Fruit fly (Drosophila melanogaster): Measurements from ENCODE around the gene Bka.
A peak's percentile ranks its signal among the peaks of the same experiment; 100 is the strongest.

Gene Bka

dm6 chr2L:9903028-9903427, 7.9 kb downstream of the Bka start, which contains the start of gene Muc30E:
Gene Muc30E (minus strand): TSS chr2L:9903128.
- TF ChIP-seq CG15514 (GFP tag; optimal IDR thresholded peaks at IDR 0.05) = no peak
- no peak for TF ChIP-seq Hand (GFP tag; optimal IDR thresholded peaks at IDR 0.05)
- TF ChIP-seq CTCF (GFP tag; optimal IDR thresholded peaks at IDR 0.05) = no peak
- no peak for TF ChIP-seq unpg (GFP tag; optimal IDR thresholded peaks at IDR 0.05)
- TF ChIP-seq CG1832 (GFP tag; optimal IDR thresholded peaks at IDR 0.05) = no peak
- TF ChIP-seq CG17361 (GFP tag; IDR thresholded peaks at IDR 0.05) = no peak
- TF ChIP-seq Sry-β (GFP tag; optimal IDR thresholded peaks at IDR 0.05) = no peak
- no peak for TF ChIP-seq CHES-1-like (GFP tag; optimal IDR thresholded peaks at IDR 0.05)

- TF ChIP-seq CG7271 (tag; optimal IDR thresholded peaks at IDR 0.05) (no peak), CG8924 (tag; optimal IDR thresholded peaks at IDR 0.05) (no peak), CG15601 (tag; optimal IDR thresholded peaks at IDR 0.05) (no peak), grau (tag; optimal IDR thresholded peaks at IDR 0.05) (peak; percentile 17), CG6689 (GFP tag; IDR thresholded peaks at IDR 0.05) (no peak), gem (tag; optimal IDR thresholded peaks at IDR 0.05) (no peak), CG32532 (GFP tag; IDR thresholded peaks at IDR 0.05) (peak; percentile 48; the same call in 1 of the 2 replicates), Ets65A (GFP tag) (peak; percentile 18), Rfx (GFP tag; IDR thresholded peaks at IDR 0.05) (peak; percentile 33; the same call in 1 of the 2 replicates), row (GFP tag; IDR thresholded peaks at IDR 0.05) (peak; percentile 14; the same call in 1 of the 3 replicates), Ptx1 (GFP tag; IDR thresholded peaks at IDR 0.05) (0 out of 2 replicates have a peak, but pooled peaks have one; percentile 22), CG14441 (GFP tag; IDR thresholded peaks at IDR 0.05) (0 out of 2 replicates have a peak, but pooled peaks have one; percentile 29), Drgx (GFP tag; IDR thresholded peaks at IDR 0.05) (peak; percentile 73), CG7372 (GFP tag; IDR thresholded peaks at IDR 0.05) (no peak), CG4820 (GFP tag; optimal IDR thresholded peaks at IDR 0.05) (no peak), CG11456 (GFP tag; IDR thresholded peaks at IDR 0.05) (peak; percentile 55; the same call in 1 of the 3 replicates), CG11247 (GFP tag; IDR thresholded peaks at IDR 0.05) (peak; percentile 25; the same call in 1 of the 2 replicates)
Observed at dm6 chr2L:9906641-9907040, 11.6 kb downstream of the Bka start.

dm6 chr2L:9907320-9908256, 12.5 kb downstream of the Bka start:
- TF ChIP-seq CG9817 (tag; optimal IDR thresholded peaks at IDR 0.05) = no peak
- TF ChIP-seq CG43689 (GFP tag; IDR thresholded peaks at IDR 0.05) = no peak
- peak; percentile 86 for TF ChIP-seq Med (GFP tag)
- TF ChIP-seq psq (GFP tag; optimal IDR thresholded peaks at IDR 0.05) = peak; percentile 81
- TF ChIP-seq CrebB (tag; optimal IDR thresholded peaks at IDR 0.05) = peak; percentile 43
- peak; percentile 54; the same call in 1 of the 3 replicates for TF ChIP-seq z (GFP tag; IDR thresholded peaks at IDR 0.05)
- TF ChIP-seq Dref (GFP tag; IDR thresholded peaks at IDR 0.05) = no peak
- TF ChIP-seq mirr (GFP tag; optimal IDR thresholded peaks at IDR 0.05) = peak; percentile 42
- peak; percentile 4 for TF ChIP-seq Sox100B (GFP tag; optimal IDR thresholded peaks at IDR 0.05)
- TF ChIP-seq CG4617 (GFP tag; optimal IDR thresholded peaks at IDR 0.05; ENCODE audit: borderline replicate concordance) = no peak
- TF ChIP-seq ewg (GFP tag; optimal IDR thresholded peaks at IDR 0.05) = no peak
- peak; percentile 92 for TF ChIP-seq CG4360 (GFP tag; IDR thresholded peaks at IDR 0.05)
- no peak for TF ChIP-seq yki (optimal IDR thresholded peaks at IDR 0.05)
- peak; percentile 2 for TF ChIP-seq CG13624 (GFP tag; optimal IDR thresholded peaks at IDR 0.05)
- no peak for TF ChIP-seq CG17612 (GFP tag; IDR thresholded peaks at IDR 0.05)
- peak; percentile 48 for TF ChIP-seq Nf-YC (tag; optimal IDR thresholded peaks at IDR 0.05)
- no peak; the same call in 1 of the 3 replicates for TF ChIP-seq Aef1 (GFP tag; IDR thresholded peaks at IDR 0.05)
- peak; percentile 33 for TF ChIP-seq Nf-YB (GFP tag; optimal IDR thresholded peaks at IDR 0.05)
- TF ChIP-seq kay (GFP tag; optimal IDR thresholded peaks at IDR 0.05) = peak; percentile 8
- TF ChIP-seq Antp (GFP tag; optimal IDR thresholded peaks at IDR 0.05) = no peak
- TF ChIP-seq Poxn (GFP tag; IDR thresholded peaks at IDR 0.05) = no peak
- no peak for TF ChIP-seq danr (GFP tag; IDR thresholded peaks at IDR 0.05)
- no peak for TF ChIP-seq CG11560 (tag; IDR thresholded peaks at IDR 0.05)
- no peak for TF ChIP-seq CHES-1-like (GFP tag; optimal IDR thresholded peaks at IDR 0.05)
- TF ChIP-seq kni (GFP tag; optimal IDR thresholded peaks at IDR 0.05) = peak; percentile 27
